Worm (Caenorhabditis elegans): ENCODE data around the gene T22F7.1.
A peak's percentile ranks its signal among the peaks of the same experiment; 100 is the strongest.

The T22F7.1 gene

DNA sequence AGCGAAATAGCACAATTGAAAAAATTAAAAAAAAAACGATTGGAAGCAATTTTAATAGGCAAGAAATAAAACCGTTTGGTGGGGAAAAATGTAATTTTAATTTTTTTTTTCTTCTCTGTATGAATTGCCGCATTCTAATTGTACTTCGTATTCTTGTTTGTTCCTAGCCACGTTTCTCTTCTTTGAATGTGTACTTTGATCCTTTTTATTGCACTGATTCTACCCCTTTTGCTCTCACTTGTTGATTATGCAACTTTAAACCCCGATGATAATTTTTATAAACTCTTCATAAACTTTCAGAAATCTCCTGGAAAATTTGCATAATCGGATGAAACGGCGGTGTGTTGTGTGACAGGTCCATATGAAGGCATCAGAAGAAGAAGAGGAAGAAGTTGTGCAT is at the start of gene T22F7.1:
Gene T22F7.1, plus strand, starts transcription at position 301 of the 400 bp plus-strand sequence.
- TF ChIP-seq ceh-16 (tag; optimal IDR thresholded peaks at IDR 0.05) (no peak), nhr-237 (tag; optimal IDR thresholded peaks at IDR 0.05) (no peak), mdl-1 (tag; optimal IDR thresholded peaks at IDR 0.05) (no peak), unc-62 (GFP tag; optimal IDR thresholded peaks at IDR 0.05) (no peak), nhr-77 (tag; optimal IDR thresholded peaks at IDR 0.05) (no peak), nhr-43 (tag; optimal IDR thresholded peaks at IDR 0.05; ENCODE audit: poor library complexity, severe bottlenecking) (no peak), nhr-12 (tag; optimal IDR thresholded peaks at IDR 0.05) (no peak), ztf-11 (tag; optimal IDR thresholded peaks at IDR 0.05) (no peak), hmg-11 (tag; optimal IDR thresholded peaks at IDR 0.05) (no peak), nhr-23 (tag; optimal IDR thresholded peaks at IDR 0.05) (no peak), fos-1 (tag; optimal IDR thresholded peaks at IDR 0.05) (no peak), elt-1 (tag; optimal IDR thresholded peaks at IDR 0.05) (no peak), nfya-1 (tag; optimal IDR thresholded peaks at IDR 0.05; ENCODE audit: insufficient read depth) (no peak), eor-1 (tag; optimal IDR thresholded peaks at IDR 0.05) (no peak), egl-5 (tag; optimal IDR thresholded peaks at IDR 0.05) (no peak), nhr-28 (tag; optimal IDR thresholded peaks at IDR 0.05) (no peak)

DNA sequence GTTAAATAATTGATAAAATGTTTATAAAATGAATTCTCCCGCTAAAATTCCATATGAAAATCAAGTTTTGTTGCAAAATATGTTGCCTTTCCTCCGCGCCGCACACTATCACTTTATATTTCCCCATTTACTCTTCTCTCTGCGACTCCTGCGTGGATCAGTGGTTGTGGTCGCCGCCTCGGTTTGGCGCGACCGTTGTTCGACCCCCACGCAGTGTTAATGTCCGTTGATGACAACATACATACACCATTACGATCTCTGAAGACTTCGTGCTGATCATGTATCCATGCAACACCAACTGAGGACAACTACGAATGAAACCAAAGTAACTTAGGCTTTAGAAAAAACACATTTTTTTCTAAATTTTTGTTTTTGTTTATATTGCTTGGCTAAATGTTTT is 39.3 kb upstream of the T22F7.1 start:
- TF ChIP-seq snpc-4 (tag; optimal IDR thresholded peaks at IDR 0.05) (peak; percentile 57), lsy-12 (tag; optimal IDR thresholded peaks at IDR 0.05) (peak; percentile 66), nhr-28 (tag; optimal IDR thresholded peaks at IDR 0.05) (no peak), tbx-2 (tag; optimal IDR thresholded peaks at IDR 0.05) (peak; percentile 80), lin-39 (tag; optimal IDR thresholded peaks at IDR 0.05) (peak; percentile 95), ZK546.5 (tag; optimal IDR thresholded peaks at IDR 0.05) (no peak), pha-4 (tag; optimal IDR thresholded peaks at IDR 0.05) (peak; percentile 82), ztf-4 (tag; optimal IDR thresholded peaks at IDR 0.05) (no peak), skn-1 (tag; optimal IDR thresholded peaks at IDR 0.05) (peak; percentile 67), hmg-11 (tag; optimal IDR thresholded peaks at IDR 0.05) (peak; percentile 93), nhr-23 (tag; optimal IDR thresholded peaks at IDR 0.05) (peak; percentile 72), R02D3.7 (tag; optimal IDR thresholded peaks at IDR 0.05) (peak; percentile 2), elt-2 (tag; optimal IDR thresholded peaks at IDR 0.05) (peak; percentile 63), egl-5 (tag; optimal IDR thresholded peaks at IDR 0.05) (peak; percentile 80), ama-1 (optimal IDR thresholded peaks at IDR 0.05) (peak; percentile 17), ceh-82 (tag; optimal IDR thresholded peaks at IDR 0.05) (peak; percentile 9), elt-1 (tag; optimal IDR thresholded peaks at IDR 0.05) (no peak), lin-15B (tag; optimal IDR thresholded peaks at IDR 0.05) (peak; percentile 23), elt-3 (tag; optimal IDR thresholded peaks at IDR 0.05) (peak in 1 of 3 experiments; percentile 58), nfya-1 (tag; optimal IDR thresholded peaks at IDR 0.05; ENCODE audit: insufficient read depth) (no peak), unc-39 (tag; optimal IDR thresholded peaks at IDR 0.05) (no peak), pqm-1 (tag; optimal IDR thresholded peaks at IDR 0.05) (peak; percentile 47), nhr-43 (tag; optimal IDR thresholded peaks at IDR 0.05; ENCODE audit: poor library complexity, severe bottlenecking) (peak; percentile 89), egl-27 (tag; optimal IDR thresholded peaks at IDR 0.05) (peak; percentile 24), nhr-77 (tag; optimal IDR thresholded peaks at IDR 0.05) (peak; percentile 29)

DNA sequence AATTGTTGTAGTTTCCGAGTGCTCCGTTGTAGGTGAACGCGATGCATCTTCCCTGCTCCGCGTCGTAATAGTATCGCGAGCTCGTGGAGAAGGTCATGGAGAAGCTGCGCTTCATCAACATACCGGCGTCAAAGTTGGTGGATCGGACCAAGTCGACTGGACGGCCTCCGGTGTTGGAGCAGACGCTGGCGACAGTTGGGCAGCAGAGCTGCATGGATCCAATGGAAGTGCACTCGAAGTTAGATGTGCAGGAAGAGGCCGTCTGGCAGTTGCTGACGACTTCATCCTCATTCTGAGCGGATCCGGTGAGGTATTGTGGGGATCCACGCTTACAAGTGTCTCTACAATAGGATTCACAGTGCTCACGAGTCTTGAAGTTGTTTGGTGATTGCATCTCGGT is 32.8 kb upstream of the T22F7.1 start:
- TF ChIP-seq ZK546.5 (tag; optimal IDR thresholded peaks at IDR 0.05): no peak
- no peak for TF ChIP-seq unc-39 (tag; optimal IDR thresholded peaks at IDR 0.05)
- TF ChIP-seq unc-62 (GFP tag; optimal IDR thresholded peaks at IDR 0.05): no peak
- TF ChIP-seq mdl-1 (tag; optimal IDR thresholded peaks at IDR 0.05): no peak
- no peak for TF ChIP-seq fkh-2 (tag; optimal IDR thresholded peaks at IDR 0.05)
- TF ChIP-seq lsy-12 (tag; optimal IDR thresholded peaks at IDR 0.05): no peak
- no peak for TF ChIP-seq ceh-16 (tag; optimal IDR thresholded peaks at IDR 0.05)
- TF ChIP-seq nhr-76 (tag; optimal IDR thresholded peaks at IDR 0.05): no peak
- no peak for TF ChIP-seq nhr-11 (tag; optimal IDR thresholded peaks at IDR 0.05)
- no peak for TF ChIP-seq ceh-82 (tag; optimal IDR thresholded peaks at IDR 0.05)
- TF ChIP-seq zag-1 (tag; optimal IDR thresholded peaks at IDR 0.05): no peak
- no peak for TF ChIP-seq ama-1 (optimal IDR thresholded peaks at IDR 0.05)
- TF ChIP-seq lin-15B (tag; optimal IDR thresholded peaks at IDR 0.05): no peak
- no peak for TF ChIP-seq fos-1 (tag; optimal IDR thresholded peaks at IDR 0.05)
- TF ChIP-seq nhr-28 (tag; optimal IDR thresholded peaks at IDR 0.05): no peak
- TF ChIP-seq skn-1 (tag; optimal IDR thresholded peaks at IDR 0.05): no peak
- no peak for TF ChIP-seq daf-12 (tag; optimal IDR thresholded peaks at IDR 0.05)
